Worm (Caenorhabditis elegans) whole organism, L1 larva: ENCODE measurements around the gene cdh-10.

Experiments used
- C04F5.9 ChIP-seq: sonication (generic microtip); optimal IDR thresholded peaks from 2 replicates; lab custom pipeline; 2016; ENCODE audit warnings: missing genetic modification characterization, missing compliant biosample characterization
- ces-1 ChIP-seq: fragments of 150-350 bp; optimal IDR thresholded peaks from 2 replicates; lab custom pipeline; 2014; ENCODE audit warnings: missing biosample characterization, missing genetic modification reagents, missing genetic modification characterization
- jun-1 ChIP-seq: fragments of 150-350 bp; optimal IDR thresholded peaks from 2 replicates; lab custom pipeline; 2014; ENCODE audit warnings: missing biosample characterization, missing genetic modification reagents, missing genetic modification characterization
- mdl-1 ChIP-seq, 2 experiments: fragments of 150-350 bp; optimal IDR thresholded peaks; 2 replicates each; lab custom pipeline; 2014 to 2017; ENCODE audit warnings: missing biosample characterization in 2 of 2, missing genetic modification characterization in 2 of 2, inconsistent platforms in 1 of 2
- nhr-77 ChIP-seq: fragments of 150-350 bp; optimal IDR thresholded peaks from 2 replicates; lab custom pipeline; 2014; ENCODE audit warnings: missing biosample characterization, missing genetic modification characterization
- sup-37 ChIP-seq: fragments of 200-800 bp; sonication (Bioruptor generic); optimal IDR thresholded peaks from 2 replicates; lab custom pipeline; 2018; ENCODE audit warnings: mild to moderate bottlenecking, missing genetic modification characterization, missing compliant biosample characterization
- vab-15 ChIP-seq: sonication (generic microtip); optimal IDR thresholded peaks from 2 replicates; lab custom pipeline; 2017; ENCODE audit warnings: missing genotype, mild to moderate bottlenecking, missing genetic modification characterization, missing compliant biosample characterization

DNA sequence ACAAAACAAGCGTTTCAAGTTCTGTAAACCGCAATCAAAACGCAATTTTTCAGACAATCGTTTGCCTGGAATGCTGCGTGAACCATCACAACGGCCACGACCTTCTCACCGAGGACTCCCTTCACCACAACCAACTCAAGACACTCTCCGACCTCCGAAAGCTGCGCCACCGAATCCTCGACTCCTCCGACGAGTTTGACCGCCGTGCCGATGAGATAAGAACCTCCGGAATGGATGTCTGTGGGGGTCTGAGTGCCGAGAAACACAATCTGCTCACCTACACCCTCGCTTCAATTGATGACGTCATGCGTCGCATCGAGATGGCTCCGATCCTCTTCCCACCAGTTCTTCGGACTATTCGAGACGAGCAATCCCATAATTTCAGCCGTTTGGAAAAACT is 28.8 kb downstream of the cdh-10 start:
- TF ChIP-seq C04F5.9 (no peak), nhr-77 (tag; lab: Kevin White, UChicago) (no peak), vab-15 (tag; lab: Kevin White, UChicago) (no peak), jun-1 (tag; lab: Kevin White, UChicago) (no peak), ces-1 (GFP tag; lab: Kevin White, UChicago) (no peak), mdl-1 (tag; optimal IDR thresholded peaks at IDR 0.05; lab: Kevin White, UChicago) (no peak), sup-37 (GFP tag; lab: Kevin White, UChicago) (no peak)
